Fruit fly (Drosophila melanogaster) whole organism: Measurements from ENCODE around the gene GlcAT-P.

Source experiments
- CG8478 ChIP-seq: fragments of >200 bp; optimal IDR thresholded peaks from 2 replicates; lab custom pipeline; 2018; ENCODE audit warnings: inconsistent platforms
- Dll ChIP-seq: fragments of >200 bp; optimal IDR thresholded peaks from 2 replicates; lab custom pipeline; 2017
- EcR ChIP-seq, 2 experiments: fragments of >200 bp; optimal IDR thresholded peaks; 2 replicates each; lab custom pipeline; 2017; ENCODE audit warnings: missing biosample characterization in 2 of 2, missing genetic modification characterization in 2 of 2, missing genetic modification reagents in 2 of 2
- pan ChIP-seq: fragments of >200 bp; optimal IDR thresholded peaks from 2 replicates; lab custom pipeline; 2017
- psq ChIP-seq: fragments of >200 bp; optimal IDR thresholded peaks from 2 replicates; lab custom pipeline; 2017
- usp ChIP-seq: fragments of >200 bp; optimal IDR thresholded peaks from 2 replicates; lab custom pipeline; 2017; ENCODE audit warnings: missing biosample characterization, missing genetic modification characterization, mixed read lengths

Gene GlcAT-P

dm6 chr3L:11203820-11204449 is 6.6 kb upstream of the GlcAT-P start:
- TF ChIP-seq usp (GFP tag; lab: Kevin White, UChicago) = no peak

- TF ChIP-seq psq (lab: Kevin White, UChicago) (no peak), EcR (GFP tag; optimal IDR thresholded peaks at IDR 0.05; lab: Kevin White, UChicago) (no peak), usp (GFP tag; lab: Kevin White, UChicago) (no peak), Dll (lab: Kevin White, UChicago) (no peak), pan (lab: Kevin White, UChicago) (no peak), CG8478 (lab: Kevin White, UChicago) (no peak)
These were observed 3.7 kb upstream of the GlcAT-P start, which contains the start of gene nkt for dm6 chr3L:11201051-11201450. nkt (plus strand) TSS chr3L:11201351.

- TF ChIP-seq pan (lab: Kevin White, UChicago) (no peak), usp (GFP tag; lab: Kevin White, UChicago) (no peak), psq (lab: Kevin White, UChicago) (no peak), Dll (lab: Kevin White, UChicago) (no peak), EcR (GFP tag; optimal IDR thresholded peaks at IDR 0.05; lab: Kevin White, UChicago) (no peak), CG8478 (lab: Kevin White, UChicago) (no peak)
These were observed 2.0 kb upstream of the GlcAT-P start, which contains the start of gene CG7607 for dm6 chr3L:11199320-11199719. CG7607 (plus strand) TSS chr3L:11199620.

DNA sequence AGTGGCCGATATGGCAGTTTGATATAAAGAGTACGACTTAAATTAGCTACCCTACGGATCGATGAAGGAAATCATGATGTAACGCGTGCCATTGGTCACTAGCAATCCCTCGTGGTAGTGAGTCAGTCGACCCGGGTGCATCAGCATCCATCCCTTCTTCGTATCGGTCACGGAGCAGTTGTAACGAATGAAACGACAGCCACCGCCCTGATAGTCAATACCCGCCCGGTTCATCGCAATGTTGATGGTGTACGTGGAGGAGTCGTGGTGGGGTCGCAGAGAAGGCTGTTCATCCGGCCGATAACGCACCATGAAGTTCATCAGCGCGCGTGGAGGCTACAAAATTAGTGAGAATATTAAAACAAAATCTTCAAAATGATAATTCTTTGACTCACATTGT is 1.0 kb upstream of the GlcAT-P start:
- TF ChIP-seq EcR (GFP tag; optimal IDR thresholded peaks at IDR 0.05; lab: Kevin White, UChicago) (no peak), CG8478 (lab: Kevin White, UChicago) (no peak), usp (GFP tag; lab: Kevin White, UChicago) (no peak)

DNA sequence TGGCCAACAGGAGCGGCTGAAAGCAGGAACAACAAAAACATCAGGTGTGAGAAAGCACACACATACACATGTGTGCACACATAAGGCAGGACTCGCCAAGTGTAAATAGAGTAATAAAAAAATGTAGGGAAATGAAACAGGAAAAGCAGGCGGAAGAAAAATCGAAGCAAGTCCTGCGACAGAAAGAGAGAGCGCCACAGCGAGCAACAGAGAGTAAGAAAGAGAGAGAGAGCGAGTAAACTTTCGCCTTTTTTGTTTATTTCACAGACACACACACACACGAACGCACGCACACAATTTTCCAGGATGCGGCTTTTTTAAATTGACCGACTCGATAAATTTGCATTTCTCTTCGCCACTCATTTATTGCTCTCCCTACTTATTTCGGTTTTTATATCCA is 476 bp downstream of the GlcAT-P start:
- TF ChIP-seq Dll (lab: Kevin White, UChicago) (no peak), CG8478 (lab: Kevin White, UChicago) (no peak), psq (lab: Kevin White, UChicago) (no peak)

DNA sequence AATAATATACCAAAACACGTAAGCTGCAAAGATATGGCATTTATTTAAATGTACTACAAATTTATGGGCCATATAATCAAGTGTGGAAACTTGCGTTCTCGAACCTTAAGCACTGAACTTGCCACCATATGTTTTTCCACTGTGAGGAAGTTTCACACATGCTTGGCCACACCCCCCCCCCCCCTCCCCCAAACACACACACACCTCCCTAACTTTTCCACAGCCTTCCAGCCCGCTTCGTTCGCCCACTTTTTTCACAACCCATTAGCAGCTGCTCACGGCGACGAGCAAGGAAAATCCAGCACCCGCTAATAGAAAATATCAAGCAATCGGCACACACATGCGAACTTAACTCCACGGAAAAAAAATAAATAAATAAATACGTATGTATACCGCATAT is 2.1 kb downstream of the GlcAT-P start:
- no peak for TF ChIP-seq Dll (lab: Kevin White, UChicago)
- TF ChIP-seq EcR (GFP tag; optimal IDR thresholded peaks at IDR 0.05; lab: Kevin White, UChicago) = no peak
- no peak for TF ChIP-seq usp (GFP tag; lab: Kevin White, UChicago)
- no peak for TF ChIP-seq pan (lab: Kevin White, UChicago)
- no peak for TF ChIP-seq psq (lab: Kevin White, UChicago)
- TF ChIP-seq CG8478 (lab: Kevin White, UChicago) = no peak

DNA sequence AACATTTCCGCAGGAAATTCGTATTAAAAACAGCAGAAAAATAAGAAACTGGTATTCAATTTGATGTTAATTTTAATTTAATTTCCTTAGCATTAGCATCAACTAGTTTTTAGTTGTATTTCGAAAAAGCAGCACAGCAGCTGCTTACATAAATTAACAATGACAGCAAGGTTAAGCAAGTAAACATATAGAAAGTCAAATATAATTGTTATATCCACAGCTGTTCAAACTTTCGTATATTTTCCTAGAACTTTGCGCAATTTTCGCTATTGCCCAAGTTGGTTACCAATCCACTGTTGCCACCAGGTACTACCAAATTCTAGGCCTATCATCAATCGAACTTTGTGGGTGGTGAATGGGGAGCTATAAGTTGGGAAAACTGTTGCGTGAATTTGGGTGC is 7.3 kb downstream of the GlcAT-P start:
- no peak for TF ChIP-seq Dll (lab: Kevin White, UChicago)
- no peak for TF ChIP-seq psq (lab: Kevin White, UChicago)
- TF ChIP-seq pan (lab: Kevin White, UChicago) = no peak
- no peak for TF ChIP-seq EcR (GFP tag; optimal IDR thresholded peaks at IDR 0.05; lab: Kevin White, UChicago)
- TF ChIP-seq usp (GFP tag; lab: Kevin White, UChicago) = no peak
- TF ChIP-seq CG8478 (lab: Kevin White, UChicago) = no peak

DNA sequence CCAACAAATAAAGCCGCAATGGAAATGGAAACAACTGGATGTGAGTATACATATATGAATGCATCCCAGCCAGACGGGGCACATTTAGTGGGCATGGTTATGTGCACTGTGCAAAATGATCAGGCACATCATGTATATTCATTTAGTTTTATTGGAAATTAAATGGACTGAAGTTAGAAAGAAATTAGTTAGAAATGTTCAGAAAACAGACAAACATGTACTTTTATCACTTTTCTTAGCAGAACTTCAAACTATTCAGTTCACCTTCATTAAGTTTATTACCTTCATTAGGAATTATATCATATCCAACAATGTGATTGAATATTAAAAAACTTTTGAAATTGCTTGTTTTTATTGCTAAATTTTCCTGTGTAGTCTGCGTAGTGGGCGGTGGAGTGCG is 10.6 kb downstream of the GlcAT-P start:
- no peak for TF ChIP-seq pan (lab: Kevin White, UChicago)
- TF ChIP-seq CG8478 (lab: Kevin White, UChicago) = no peak
- TF ChIP-seq usp (GFP tag; lab: Kevin White, UChicago) = no peak
- no peak for TF ChIP-seq EcR (GFP tag; optimal IDR thresholded peaks at IDR 0.05; lab: Kevin White, UChicago)
- no peak for TF ChIP-seq psq (lab: Kevin White, UChicago)
- no peak for TF ChIP-seq Dll (lab: Kevin White, UChicago)

DNA sequence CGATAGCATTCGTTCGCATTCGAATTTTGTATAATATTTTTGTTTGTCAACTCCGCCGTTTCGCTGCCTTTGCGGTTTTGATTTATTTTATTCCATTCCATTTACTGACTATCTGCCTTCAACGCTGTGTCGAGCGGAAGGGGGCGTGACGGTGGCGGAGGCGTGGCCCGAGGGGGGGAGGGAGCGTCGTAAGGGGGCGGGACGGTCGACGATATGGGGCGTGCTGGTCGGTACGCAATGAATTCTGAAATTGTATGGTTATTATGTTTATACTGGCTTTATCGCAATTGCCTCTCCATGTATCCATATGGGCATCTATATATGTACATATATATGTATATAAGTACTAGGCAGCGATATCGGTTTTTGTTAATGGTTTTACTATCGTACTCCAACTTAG is 13.4 kb downstream of the GlcAT-P start:
- no peak for TF ChIP-seq CG8478 (lab: Kevin White, UChicago)
- no peak for TF ChIP-seq usp (GFP tag; lab: Kevin White, UChicago)
- no peak for TF ChIP-seq Dll (lab: Kevin White, UChicago)
- TF ChIP-seq EcR (GFP tag; optimal IDR thresholded peaks at IDR 0.05; lab: Kevin White, UChicago) = no peak
- no peak for TF ChIP-seq pan (lab: Kevin White, UChicago)
- no peak for TF ChIP-seq psq (lab: Kevin White, UChicago)

- TF ChIP-seq psq (lab: Kevin White, UChicago) = no peak
- TF ChIP-seq CG8478 (lab: Kevin White, UChicago) = no peak
- TF ChIP-seq Dll (lab: Kevin White, UChicago) = no peak
- no peak for TF ChIP-seq EcR (GFP tag; optimal IDR thresholded peaks at IDR 0.05; lab: Kevin White, UChicago)
- TF ChIP-seq pan (lab: Kevin White, UChicago) = no peak
- no peak for TF ChIP-seq usp (GFP tag; lab: Kevin White, UChicago)
These were observed 14.3 kb downstream of the GlcAT-P start for dm6 chr3L:11182994-11183393.

- no peak for TF ChIP-seq psq (lab: Kevin White, UChicago)
- no peak for TF ChIP-seq pan (lab: Kevin White, UChicago)
- TF ChIP-seq EcR (GFP tag; optimal IDR thresholded peaks at IDR 0.05; lab: Kevin White, UChicago) = no peak
- TF ChIP-seq usp (GFP tag; lab: Kevin White, UChicago) = no peak
- TF ChIP-seq Dll (lab: Kevin White, UChicago) = no peak
These were observed 24.2 kb downstream of the GlcAT-P start, which contains the start of gene CG14142 for dm6 chr3L:11173049-11173564. CG14142 (plus strand) TSS chr3L:11173514.
